Fruit fly (Drosophila melanogaster): ENCODE data around the gene CG15765.

CG15765 gene

DNA sequence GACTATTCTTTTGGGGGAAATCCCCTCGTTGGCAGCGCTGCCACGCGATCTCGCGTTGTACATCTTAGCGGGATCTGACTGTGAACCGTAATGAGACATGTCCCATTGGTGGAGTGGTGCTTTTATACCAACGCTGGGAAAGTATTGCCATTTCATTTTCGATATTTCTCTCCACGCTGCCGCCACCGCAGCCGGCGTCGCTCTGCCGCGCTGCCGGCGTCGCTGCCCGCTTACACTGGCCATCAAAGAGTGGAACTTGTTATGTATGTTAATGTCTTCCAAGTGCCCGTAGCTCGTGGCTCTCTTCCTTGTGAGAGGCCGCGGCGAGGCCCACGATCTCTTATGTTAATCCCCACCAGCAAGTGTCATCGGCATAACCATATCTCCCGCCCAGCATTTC lies 36.8 kb upstream of the CG15765 start, which contains the start of gene CG3108:
CG3108 (minus strand) TSS at position 101 of the 400 bp plus-strand sequence.
- TF ChIP-seq vri (GFP tag; optimal IDR thresholded peaks at IDR 0.05) (no peak), Lpt (GFP tag; optimal IDR thresholded peaks at IDR 0.05) (no peak), cyc (GFP tag; optimal IDR thresholded peaks at IDR 0.05) (no peak), Gug (GFP tag; IDR thresholded peaks at IDR 0.05) (no peak), CG8119 (GFP tag; IDR thresholded peaks at IDR 0.05) (no peak), CG11762 (GFP tag; optimal IDR thresholded peaks at IDR 0.05; ENCODE audit: insufficient read depth) (no peak), CG10631 (GFP tag; optimal IDR thresholded peaks at IDR 0.05) (no peak), CG6854 (GFP tag; optimal IDR thresholded peaks at IDR 0.05) (no peak)

DNA sequence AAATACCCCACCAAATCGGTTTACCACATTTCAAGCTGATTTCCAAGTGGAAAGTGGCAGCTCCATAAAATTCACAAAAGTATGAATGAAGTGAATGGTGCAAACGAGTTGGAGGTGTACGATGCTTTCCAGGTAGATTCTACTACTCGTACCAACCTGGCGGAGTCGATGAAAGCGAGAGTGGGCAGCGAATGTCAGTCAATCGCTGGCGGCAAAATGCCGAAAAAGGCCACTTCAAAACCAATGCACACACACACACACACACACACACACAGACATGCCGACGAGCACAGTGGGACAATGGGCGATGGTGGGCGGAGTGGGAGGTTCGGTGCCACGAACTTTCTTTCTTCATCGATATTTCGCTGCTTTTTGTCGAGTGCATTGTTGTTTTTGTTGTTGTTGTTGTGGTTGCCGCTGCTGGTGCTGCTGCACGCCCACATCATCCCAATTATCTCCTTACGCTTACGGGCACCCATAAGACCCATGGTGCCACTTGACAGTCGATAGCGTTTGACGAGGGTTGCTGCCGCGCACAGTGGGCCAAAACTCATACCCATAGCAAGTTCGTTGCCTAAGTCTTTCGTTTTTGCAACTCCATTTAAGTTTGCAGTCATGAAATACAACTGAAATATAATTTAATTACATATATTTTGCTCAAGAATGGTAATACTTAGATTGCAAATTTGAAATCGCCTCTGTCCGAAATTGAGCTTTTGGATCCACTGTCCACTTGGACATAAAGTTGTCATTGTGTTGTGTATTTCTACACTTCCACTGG lies 34.9 kb upstream of the CG15765 start:
- TF ChIP-seq Sox102F (GFP tag; optimal IDR thresholded peaks at IDR 0.05) = peak; percentile 74
- TF ChIP-seq CG34406 (GFP tag; optimal IDR thresholded peaks at IDR 0.05) = peak; percentile 63
- TF ChIP-seq CG8632 (GFP tag; optimal IDR thresholded peaks at IDR 0.05) = peak; percentile 64
- TF ChIP-seq fd59A (GFP tag; optimal IDR thresholded peaks at IDR 0.05) = peak; percentile 37
- TF ChIP-seq spab (GFP tag; optimal IDR thresholded peaks at IDR 0.05) = peak; percentile 1
- peak; percentile 70 for TF ChIP-seq OdsH (GFP tag; optimal IDR thresholded peaks at IDR 0.05)
- peak; percentile 80 for TF ChIP-seq vri (GFP tag; optimal IDR thresholded peaks at IDR 0.05)
- TF ChIP-seq Hr38 (GFP tag; optimal IDR thresholded peaks at IDR 0.05) = no peak
- peak; percentile 73 for TF ChIP-seq acj6 (GFP tag; optimal IDR thresholded peaks at IDR 0.05)
- peak; percentile 74 for TF ChIP-seq CG15336 (GFP tag; IDR thresholded peaks at IDR 0.05)
- peak; percentile 74 for TF ChIP-seq pdm3 (GFP tag; optimal IDR thresholded peaks at IDR 0.05)
- peak; percentile 36 for TF ChIP-seq CG10669 (GFP tag; optimal IDR thresholded peaks at IDR 0.05)
- TF ChIP-seq net (GFP tag; optimal IDR thresholded peaks at IDR 0.05) = peak; percentile 54
- TF ChIP-seq Eip78C (GFP tag) = peak; percentile 90
- peak; percentile 78 for TF ChIP-seq Hr4 (GFP tag; optimal IDR thresholded peaks at IDR 0.05)
- peak; percentile 85 for TF ChIP-seq CG8119 (GFP tag; IDR thresholded peaks at IDR 0.05)
- no peak for TF ChIP-seq CG11294 (GFP tag; IDR thresholded peaks at IDR 0.05)
- peak; percentile 5 for TF ChIP-seq Eip93F (GFP tag; optimal IDR thresholded peaks at IDR 0.05)
- TF ChIP-seq CG32006 (GFP tag; optimal IDR thresholded peaks at IDR 0.05) = peak; percentile 89
- peak; percentile 89 for TF ChIP-seq svp (GFP tag)
- peak; percentile 11 to 13 for TF ChIP-seq salr (GFP tag; optimal IDR thresholded peaks at IDR 0.05)
- TF ChIP-seq CG10631 (GFP tag; optimal IDR thresholded peaks at IDR 0.05) = peak; percentile 58
- no peak for TF ChIP-seq fd85E (GFP tag; optimal IDR thresholded peaks at IDR 0.05)
- TF ChIP-seq CG31627 (GFP tag; optimal IDR thresholded peaks at IDR 0.05) = peak; percentile 69
- peak; percentile 84 for TF ChIP-seq esn (GFP tag; optimal IDR thresholded peaks at IDR 0.05)
- TF ChIP-seq CG6163 (GFP tag; IDR thresholded peaks at IDR 0.05) = peak; percentile 72; the same call in 2 of the 3 replicates
- peak; percentile 66 for TF ChIP-seq CG6276 (GFP tag; optimal IDR thresholded peaks at IDR 0.05)
- peak; percentile 58 for TF ChIP-seq Eip75B (GFP tag; optimal IDR thresholded peaks at IDR 0.05)
- peak; percentile 68 for TF ChIP-seq Hr39 (GFP tag; optimal IDR thresholded peaks at IDR 0.05)
- peak; percentile 46 for TF ChIP-seq cyc (GFP tag; optimal IDR thresholded peaks at IDR 0.05)
- peak; percentile 23 for TF ChIP-seq CG8319 (GFP tag; optimal IDR thresholded peaks at IDR 0.05)
- peak; percentile 12 for TF ChIP-seq CG7368 (GFP tag; optimal IDR thresholded peaks at IDR 0.05)
- peak; percentile 28 for TF ChIP-seq CG1621 (tag; optimal IDR thresholded peaks at IDR 0.05)
- TF ChIP-seq Ets96B (tag; optimal IDR thresholded peaks at IDR 0.05) = peak; percentile 44
- no peak for TF ChIP-seq dsx (GFP tag; optimal IDR thresholded peaks at IDR 0.05; ENCODE audit: poor library complexity, severe bottlenecking)
- peak; percentile 20 for TF ChIP-seq CG6854 (GFP tag; optimal IDR thresholded peaks at IDR 0.05)
- TF ChIP-seq Sox15 (GFP tag; optimal IDR thresholded peaks at IDR 0.05) = peak; percentile 50
- TF ChIP-seq CG3032 (tag; optimal IDR thresholded peaks at IDR 0.05) = no peak
- TF ChIP-seq Ets21C (GFP tag; optimal IDR thresholded peaks at IDR 0.05) = peak; percentile 51
- peak; percentile 76 for TF ChIP-seq lz (GFP tag; optimal IDR thresholded peaks at IDR 0.05)
- TF ChIP-seq CG11902 (GFP tag; optimal IDR thresholded peaks at IDR 0.05) = peak; percentile 11
- peak; percentile 69 for TF ChIP-seq Sox14 (GFP tag; optimal IDR thresholded peaks at IDR 0.05)
- TF ChIP-seq fkh (GFP tag; optimal IDR thresholded peaks at IDR 0.05) = no peak
- TF ChIP-seq ss (GFP tag; optimal IDR thresholded peaks at IDR 0.05) = peak; percentile 14 to 19
- TF ChIP-seq eg (GFP tag; IDR thresholded peaks at IDR 0.05) = peak; percentile 71; the same call in 2 of the 3 replicates

All from whole organism, prepupa.